Worm (Caenorhabditis elegans) whole organism, mixed stage, embryonic: ENCODE data around the gene C52B9.8.

ENCODE experiments used
- blmp-1 ChIP-seq: fragments of 150-350 bp; optimal IDR thresholded peaks from 2 replicates; lab custom pipeline; 2014; ENCODE audit warnings: missing biosample characterization, missing genetic modification characterization
- ces-1 ChIP-seq: fragments of 150-350 bp; optimal IDR thresholded peaks from 2 replicates; lab custom pipeline; 2014; ENCODE audit warnings: missing biosample characterization, missing genetic modification reagents, missing genetic modification characterization
- lin-13 ChIP-seq: fragments of 150-350 bp; optimal IDR thresholded peaks from 2 replicates; lab custom pipeline; 2014; ENCODE audit warnings: missing biosample characterization, missing genetic modification characterization
- mep-1 ChIP-seq: fragments of 150-350 bp; optimal IDR thresholded peaks from 2 replicates; lab custom pipeline; 2017; ENCODE audit warnings: missing biosample characterization, missing genetic modification reagents, missing genetic modification characterization, inconsistent platforms
- pha-4 ChIP-seq: fragments of 150-350 bp; optimal IDR thresholded peaks from 2 replicates; lab custom pipeline; 2018; ENCODE audit warnings: missing biosample characterization, missing genetic modification reagents, missing genetic modification characterization

C52B9.8 gene

DNA sequence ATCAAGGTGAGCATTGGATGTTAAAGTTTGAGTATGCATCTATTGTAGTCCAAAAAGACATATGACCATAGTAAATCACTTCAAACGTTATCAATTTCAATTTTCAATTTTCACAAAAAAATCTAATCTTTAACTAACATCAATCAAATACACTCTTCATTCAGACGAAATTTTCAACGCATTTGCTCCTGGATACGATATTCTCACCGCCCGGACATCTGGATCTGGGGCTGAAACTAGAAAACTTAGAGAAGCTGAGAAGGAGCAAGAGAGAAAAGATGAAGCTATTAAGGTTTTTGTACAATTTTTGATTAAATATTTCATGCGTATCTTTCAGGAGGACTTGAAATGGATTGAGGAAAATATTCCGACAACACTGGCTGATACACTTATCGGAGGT, 47.7 kb downstream of the C52B9.8 start:
- TF ChIP-seq ces-1, result no peak

DNA sequence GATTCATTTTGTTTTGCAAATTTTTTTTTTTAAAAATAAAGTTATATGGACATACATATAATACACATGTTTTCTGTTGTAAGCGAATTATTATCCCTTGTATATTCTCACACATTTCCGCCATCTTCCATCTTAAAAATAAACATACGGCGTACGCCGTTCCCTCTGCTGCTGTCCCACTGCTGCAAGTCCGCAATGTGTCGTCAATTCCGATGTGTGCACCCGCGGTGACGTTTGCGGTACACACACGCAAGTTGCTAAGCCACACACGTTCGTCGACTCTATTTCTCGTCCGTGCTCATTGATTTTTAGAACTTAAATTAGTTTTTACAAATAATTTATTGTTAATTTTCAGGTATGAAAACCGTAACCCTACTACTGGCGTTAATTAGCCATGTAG, 51.3 kb downstream of the C52B9.8 start, which contains the start of gene C52B9.4:
TSS of gene C52B9.4 (plus strand) at position 356 of the 400 bp plus-strand sequence.
- TF ChIP-seq blmp-1 (tag; lab: Kevin White, UChicago) (no peak), mep-1 (tag; lab: Kevin White, UChicago) (peak; percentile 8), pha-4 (tag; lab: Kevin White, UChicago) (peak; percentile 65), lin-13 (tag; lab: Kevin White, UChicago) (peak; percentile 51)
